Worm (Caenorhabditis elegans): ENCODE measurements around the gene set-8.
"Not testable (repeated sequence)": the region's sequence is repeated elsewhere in the genome, so short reads cannot be mapped to it uniquely, and the experiment has no call there.

Gene set-8

ce11 chrX:13419884-13420339, 26.6 kb upstream of the set-8 start, which contains the start of gene C29F7.3:
TSS of gene C29F7.3 (minus strand) at chrX:13419934.
- TF ChIP-seq ces-1 (GFP tag; optimal IDR thresholded peaks at IDR 0.05) (peak; percentile 26), mep-1 (tag; optimal IDR thresholded peaks at IDR 0.05) (peak; percentile 15), drap-1 (GFP tag; optimal IDR thresholded peaks at IDR 0.05) (no peak), M03D4.4 (tag; optimal IDR thresholded peaks at IDR 0.05) (no peak), nhr-12 (tag; optimal IDR thresholded peaks at IDR 0.05) (no peak), unc-62 (GFP tag; optimal IDR thresholded peaks at IDR 0.05) (peak; percentile 70), hlh-1 (tag; optimal IDR thresholded peaks at IDR 0.05) (peak; percentile 12), blmp-1 (tag; optimal IDR thresholded peaks at IDR 0.05) (peak; percentile 21), ham-2 (GFP tag; optimal IDR thresholded peaks at IDR 0.05) (peak; percentile 28)

DNA sequence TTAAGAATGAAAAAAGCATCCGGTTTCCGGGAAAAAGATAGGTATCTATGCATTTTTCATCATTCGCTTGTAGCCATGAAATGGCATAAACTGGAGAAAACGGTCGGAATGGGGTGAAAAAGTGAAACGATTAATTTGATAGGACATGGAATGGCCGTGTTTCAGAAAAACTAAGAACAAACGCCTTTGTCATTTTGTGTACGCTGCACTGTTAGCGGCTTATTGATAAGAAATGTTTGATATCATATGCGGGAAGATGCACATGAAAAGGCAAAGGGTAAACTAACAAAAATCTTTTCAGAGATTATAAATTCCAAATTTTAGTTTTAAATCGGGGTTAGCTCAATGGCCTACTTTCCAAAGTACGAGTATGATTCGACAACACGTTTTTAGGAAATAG, 25.4 kb upstream of the set-8 start:
- TF ChIP-seq unc-120 (tag; optimal IDR thresholded peaks at IDR 0.05; ENCODE audit: poor library complexity, severe bottlenecking) (no peak), sptf-1 (tag; optimal IDR thresholded peaks at IDR 0.05) (no peak), mab-5 (tag; optimal IDR thresholded peaks at IDR 0.05) (no peak), unc-62 (GFP tag; optimal IDR thresholded peaks at IDR 0.05) (no peak), nhr-28 (tag; optimal IDR thresholded peaks at IDR 0.05) (no peak), ceh-83 (GFP tag; optimal IDR thresholded peaks at IDR 0.05) (no peak), lsy-2 (tag; optimal IDR thresholded peaks at IDR 0.05) (no peak), elt-3 (tag; optimal IDR thresholded peaks at IDR 0.05) (no peak), ham-2 (GFP tag; optimal IDR thresholded peaks at IDR 0.05) (no peak), M03D4.4 (tag; optimal IDR thresholded peaks at IDR 0.05) (no peak), tbx-8 (GFP tag; optimal IDR thresholded peaks at IDR 0.05) (no peak), nhr-237 (tag; optimal IDR thresholded peaks at IDR 0.05) (no peak), ztf-11 (tag; optimal IDR thresholded peaks at IDR 0.05) (no peak), drap-1 (GFP tag; optimal IDR thresholded peaks at IDR 0.05) (no peak), nhr-12 (tag; optimal IDR thresholded peaks at IDR 0.05) (no peak), blmp-1 (tag; optimal IDR thresholded peaks at IDR 0.05) (no peak), flh-1 (GFP tag; optimal IDR thresholded peaks at IDR 0.05) (no peak)

- TF ChIP-seq flh-1 (GFP tag; optimal IDR thresholded peaks at IDR 0.05) (no peak), elt-3 (tag; optimal IDR thresholded peaks at IDR 0.05) (no peak), elt-1 (tag; optimal IDR thresholded peaks at IDR 0.05; ENCODE audit: borderline replicate concordance, insufficient read depth) (no peak), ceh-43 (GFP tag; optimal IDR thresholded peaks at IDR 0.05) (no peak), drap-1 (GFP tag; optimal IDR thresholded peaks at IDR 0.05) (no peak), ztf-11 (tag; optimal IDR thresholded peaks at IDR 0.05) (no peak), lin-32 (GFP tag; optimal IDR thresholded peaks at IDR 0.05) (no peak), ceh-83 (GFP tag; optimal IDR thresholded peaks at IDR 0.05) (no peak)
Observed at ce11 chrX:13423340-13423739, 23.2 kb upstream of the set-8 start, which contains the start of gene fkh-3. TSS of gene fkh-3 (minus strand) at chrX:13423440.

ce11 chrX:13428755-13429154, 17.8 kb upstream of the set-8 start, which contains the start of gene fkh-4:
TSS of gene fkh-4 (minus strand) at chrX:13428855.
- TF ChIP-seq pha-4 (tag; optimal IDR thresholded peaks at IDR 0.05); bed-3 (GFP tag; optimal IDR thresholded peaks at IDR 0.05); nhr-76 (tag; optimal IDR thresholded peaks at IDR 0.05): not testable (repeated sequence)

DNA sequence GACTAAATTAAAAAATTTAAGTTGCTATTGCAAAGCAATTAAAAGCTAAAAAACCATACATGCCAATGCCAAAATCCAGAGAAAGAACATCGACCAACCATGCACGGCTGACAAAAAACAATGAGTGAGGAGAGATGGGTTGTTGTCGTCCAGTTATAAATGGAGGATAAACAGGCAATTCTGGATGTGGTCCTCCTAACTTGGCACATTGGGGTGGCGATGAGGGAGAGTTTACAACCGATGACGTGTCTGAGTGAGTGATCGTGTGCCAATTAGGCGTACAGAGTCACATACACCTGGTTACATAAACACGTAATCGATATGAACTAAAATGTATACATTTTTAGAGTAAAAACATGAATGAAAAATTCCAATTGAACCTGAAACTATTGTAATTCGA, 15.1 kb upstream of the set-8 start, which contains the start of gene C29F7.10:
Gene C29F7.10, minus strand, starts transcription at position 101 of the 400 bp plus-strand sequence.
- not testable (repeated sequence) for TF ChIP-seq sptf-1 (tag; optimal IDR thresholded peaks at IDR 0.05); lin-13 (tag; optimal IDR thresholded peaks at IDR 0.05); flh-1 (GFP tag; optimal IDR thresholded peaks at IDR 0.05)

DNA sequence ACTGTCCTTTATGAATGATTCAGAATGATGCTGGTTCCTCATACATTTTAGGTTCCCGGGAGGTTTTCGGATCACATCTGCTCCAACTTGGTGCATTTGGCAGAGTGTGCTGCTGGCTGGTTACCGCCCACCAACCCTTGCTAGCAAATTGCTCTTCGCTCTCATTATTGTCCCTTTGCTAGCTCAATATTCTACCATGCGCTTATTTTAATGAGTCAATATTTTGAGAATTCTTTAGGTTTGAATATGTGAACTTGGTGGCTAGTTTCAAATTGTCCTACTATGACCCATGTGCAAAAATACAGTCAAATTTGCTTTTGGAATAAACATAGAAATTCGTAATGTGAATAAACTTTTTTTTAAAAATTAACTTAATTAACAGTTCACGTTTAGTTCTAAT, 11.4 kb upstream of the set-8 start:
- no peak for TF ChIP-seq drap-1 (GFP tag; optimal IDR thresholded peaks at IDR 0.05)
- no peak for TF ChIP-seq flh-1 (GFP tag; optimal IDR thresholded peaks at IDR 0.05)
- no peak for TF ChIP-seq lsy-2 (tag; optimal IDR thresholded peaks at IDR 0.05)
- TF ChIP-seq ceh-39 (tag; optimal IDR thresholded peaks at IDR 0.05), result no peak
- no peak for TF ChIP-seq cnd-1 (tag; optimal IDR thresholded peaks at IDR 0.05)
- no peak for TF ChIP-seq nhr-76 (tag; optimal IDR thresholded peaks at IDR 0.05)
- no peak for TF ChIP-seq nhr-2 (tag; optimal IDR thresholded peaks at IDR 0.05)

Data from whole organism, mixed stage, embryonic.